Fruit fly (Drosophila melanogaster) whole organism, wandering third instar larva: Measurements from ENCODE around the gene OS9.
A peak's percentile ranks its signal among the peaks of the same experiment; 100 is the strongest.

Experiments
- Abd-B ChIP-seq: fragments of >200 bp; optimal IDR thresholded peaks from 2 replicates; lab custom pipeline; 2017; ENCODE audit warnings: missing biosample characterization, missing genetic modification characterization
- CG32264 ChIP-seq: fragments of 200-800 bp; sonication (Bioruptor generic); optimal IDR thresholded peaks from 2 replicates; lab custom pipeline; 2016; ENCODE audit warnings: missing biosample characterization, missing genetic modification characterization
- CrebA ChIP-seq: fragments of 200-800 bp; sonication (Bioruptor generic); optimal IDR thresholded peaks from 2 replicates; lab custom pipeline; 2016; ENCODE audit warnings: missing biosample characterization, mild to moderate bottlenecking, missing genetic modification characterization, borderline replicate concordance
- Dfd ChIP-seq: fragments of >200 bp; optimal IDR thresholded peaks from 2 replicates; lab custom pipeline; 2017; ENCODE audit warnings: missing biosample characterization, missing genetic modification characterization
- Dif ChIP-seq: fragments of 200-275, 200-300 bp; sonication (Bioruptor generic); optimal IDR thresholded peaks from 2 replicates; lab custom pipeline; 2018; ENCODE audit warnings: missing biosample characterization, missing genetic modification characterization; ENCODE audit not compliant: partially characterized antibody
- GATAd ChIP-seq: sonication (Bioruptor generic); optimal IDR thresholded peaks from 2 replicates; lab custom pipeline; 2016; ENCODE audit warnings: missing biosample characterization, missing genetic modification characterization
- HLH106 ChIP-seq: fragments of 200-800 bp; optimal IDR thresholded peaks from 3 replicates; lab custom pipeline; 2019; ENCODE audit warnings: missing biosample characterization, mild to moderate bottlenecking, missing genetic modification characterization, moderate library complexity
- Hnf4 ChIP-seq: fragments of 200-800 bp; sonication (Bioruptor generic); optimal IDR thresholded peaks from 2 replicates; lab custom pipeline; 2016; ENCODE audit warnings: missing biosample characterization, mild to moderate bottlenecking, missing genetic modification characterization
- Hr78 ChIP-seq: fragments of >200 bp; optimal IDR thresholded peaks from 2 replicates; lab custom pipeline; 2017; ENCODE audit warnings: missing biosample characterization, missing genetic modification characterization
- Hr83 ChIP-seq: fragments of 200-300 bp; sonication (Bioruptor generic); optimal IDR thresholded peaks from 2 replicates; lab custom pipeline; 2016; ENCODE audit warnings: missing biosample characterization, mild to moderate bottlenecking, missing genetic modification characterization, moderate library complexity; ENCODE audit not compliant: poor library complexity, severe bottlenecking
- Jra ChIP-seq: sonication (Bioruptor generic); optimal IDR thresholded peaks from 2 replicates; lab custom pipeline; 2016; ENCODE audit warnings: missing biosample characterization, missing genetic modification characterization
- Mio ChIP-seq: sonication (Bioruptor generic); optimal IDR thresholded peaks from 2 replicates; lab custom pipeline; 2016; ENCODE audit warnings: missing biosample characterization, missing genetic modification characterization
- Myc ChIP-seq: fragments of >200 bp; optimal IDR thresholded peaks from 2 replicates; lab custom pipeline; 2017
- N ChIP-seq: fragments of >200 bp; optimal IDR thresholded peaks from 2 replicates; lab custom pipeline; 2018; ENCODE audit warnings: missing biosample characterization, missing external identifiers, missing genetic modification characterization
- OdsH ChIP-seq: fragments of 200-800 bp; sonication (Bioruptor generic); optimal IDR thresholded peaks from 2 replicates; lab custom pipeline; 2016; ENCODE audit warnings: missing biosample characterization, mild to moderate bottlenecking, missing genetic modification characterization
- Sp1 ChIP-seq: fragments of 200-800 bp; sonication (Bioruptor generic); optimal IDR thresholded peaks from 3 replicates; lab custom pipeline; 2019; ENCODE audit warnings: missing biosample characterization, mild to moderate bottlenecking, missing genetic modification characterization, moderate library complexity
- br ChIP-seq: fragments of 200-800 bp; sonication (Bioruptor generic); optimal IDR thresholded peaks from 2 replicates; lab custom pipeline; 2016; ENCODE audit warnings: missing biosample characterization, missing genetic modification characterization
- brk ChIP-seq: fragments of 200-800 bp; sonication (Bioruptor generic); optimal IDR thresholded peaks from 2 replicates; lab custom pipeline; 2016; ENCODE audit warnings: missing biosample characterization, mild to moderate bottlenecking, missing genetic modification characterization
- dl ChIP-seq, 2 experiments: fragments of 175-275, 200-275 bp in 1 of 2; fragments of 200-275 bp in 1 of 2; sonication (Bioruptor generic); optimal IDR thresholded peaks; lab custom pipeline; 2018; ENCODE audit warnings: mild to moderate bottlenecking in 2 of 2, missing biosample characterization in 2 of 2, missing genetic modification characterization in 2 of 2, moderate library complexity in 2 of 2; ENCODE audit not compliant: partially characterized antibody in 2 of 2, insufficient read depth in 1 of 2
- dsf ChIP-seq: sonication (Bioruptor generic); optimal IDR thresholded peaks from 2 replicates; lab custom pipeline; 2016; ENCODE audit warnings: missing biosample characterization, missing genetic modification characterization, borderline replicate concordance
- ey ChIP-seq: fragments of 200-800 bp; sonication (Bioruptor generic); optimal IDR thresholded peaks from 2 replicates; lab custom pipeline; 2016; ENCODE audit warnings: missing biosample characterization, missing genetic modification characterization
- foxo ChIP-seq, 2 experiments: fragments of 200-800 bp; sonication (Bioruptor generic); optimal IDR thresholded peaks; 2 replicates in 1 of 2; 3 replicates in 1 of 2; lab custom pipeline; 2016 to 2017; ENCODE audit warnings: missing biosample characterization in 2 of 2, missing genetic modification characterization in 2 of 2
- fru ChIP-seq: fragments of 200-800 bp; sonication (Bioruptor generic); optimal IDR thresholded peaks from 3 replicates; lab custom pipeline; 2016; ENCODE audit warnings: missing biosample characterization, mild to moderate bottlenecking, missing genetic modification characterization
- h ChIP-seq: fragments of 200-800 bp; sonication (Bioruptor generic); optimal IDR thresholded peaks from 3 replicates; lab custom pipeline; 2016; ENCODE audit warnings: missing biosample characterization, mild to moderate bottlenecking, missing genetic modification characterization
- jim ChIP-seq: fragments of 175-275, 200-325 bp; sonication (Bioruptor generic); optimal IDR thresholded peaks from 2 replicates; lab custom pipeline; 2016; ENCODE audit warnings: missing biosample characterization, mild to moderate bottlenecking, missing genetic modification characterization
- lola ChIP-seq: fragments of >200 bp; optimal IDR thresholded peaks from 2 replicates; lab custom pipeline; 2017; ENCODE audit warnings: missing biosample characterization, missing genetic modification characterization
- pan ChIP-seq: fragments of >200 bp; optimal IDR thresholded peaks from 2 replicates; lab custom pipeline; 2017
- rgr ChIP-seq: fragments of 200-800 bp; sonication (Bioruptor generic); optimal IDR thresholded peaks from 3 replicates; lab custom pipeline; 2016; ENCODE audit warnings: missing biosample characterization, mild to moderate bottlenecking, missing genetic modification characterization
- sage ChIP-seq: fragments of 200-800 bp; sonication (Bioruptor generic); optimal IDR thresholded peaks from 2 replicates; lab custom pipeline; 2016; ENCODE audit warnings: missing biosample characterization, mild to moderate bottlenecking, missing genetic modification characterization
- sv ChIP-seq: fragments of 200-800 bp; sonication (Bioruptor generic); optimal IDR thresholded peaks from 3 replicates; lab custom pipeline; 2016; ENCODE audit warnings: missing biosample characterization, missing genetic modification characterization
- tai ChIP-seq: sonication (Bioruptor generic); optimal IDR thresholded peaks from 2 replicates; lab custom pipeline; 2016; ENCODE audit warnings: missing biosample characterization, missing genetic modification characterization

OS9 gene

DNA sequence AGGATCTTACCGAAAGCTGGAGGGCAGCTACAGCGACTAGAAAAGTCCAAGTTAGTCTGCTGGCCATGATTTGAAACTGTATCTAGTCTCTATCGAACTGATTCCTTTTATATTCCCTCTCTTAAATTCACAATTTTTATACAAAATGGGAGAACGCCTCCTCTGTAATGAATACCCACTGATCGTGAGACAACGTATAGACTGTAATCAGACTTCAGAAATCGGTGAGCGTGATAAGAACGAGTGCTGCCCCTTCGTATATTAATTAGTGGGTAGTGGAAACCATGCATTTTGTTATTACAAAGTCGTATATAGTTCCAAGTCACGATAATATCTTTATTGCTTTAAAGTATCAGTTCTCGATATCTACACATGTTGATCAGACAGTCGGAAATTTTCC lies at the start of gene OS9:
OS9 (minus strand) TSS at position 101 of the 400 bp plus-strand sequence.
- TF ChIP-seq CrebA (no peak), Sp1 (GFP tag; lab: Kevin White, UChicago) (no peak), rgr (GFP tag; lab: Kevin White, UChicago) (no peak), sage (GFP tag; lab: Kevin White, UChicago) (no peak), Jra (GFP tag; lab: Kevin White, UChicago) (no peak), foxo (GFP tag; optimal IDR thresholded peaks at IDR 0.05; lab: Kevin White, UChicago) (no peak), GATAd (no peak), jim (GFP tag; lab: Kevin White, UChicago) (no peak), Dif (GFP tag; lab: Kevin White, UChicago) (no peak), Myc (lab: Kevin White, UChicago) (no peak), HLH106 (tag; lab: Kevin White, UChicago) (no peak), br (no peak), Hr78 (GFP tag; lab: Kevin White, UChicago) (no peak), brk (GFP tag; lab: Kevin White, UChicago) (no peak)
- TF ChIP-seq, all 38 proteins: peak for 0

DNA sequence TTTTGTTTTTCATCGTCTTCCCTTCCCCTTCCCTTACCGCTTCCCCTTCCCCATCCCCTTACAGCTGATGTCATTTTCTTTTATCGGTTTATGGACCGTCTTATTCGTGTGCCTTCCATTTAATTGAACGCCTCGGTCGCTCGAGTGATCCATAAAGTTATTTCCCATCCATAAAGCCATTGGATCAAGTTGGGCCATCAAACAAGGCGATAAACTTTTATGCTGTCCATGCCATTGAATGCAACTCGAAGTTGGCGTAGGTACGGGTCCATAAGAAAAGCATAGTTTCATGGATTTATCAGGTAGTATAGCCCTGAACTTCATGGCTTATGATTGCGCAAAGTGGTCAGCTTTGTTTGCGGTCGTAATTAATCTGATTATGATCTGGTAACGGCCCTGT lies 38.8 kb upstream of the OS9 start:
- TF ChIP-seq Hr78 (GFP tag; lab: Kevin White, UChicago) (no peak), h (no peak), Hnf4 (GFP tag; lab: Kevin White, UChicago) (no peak), rgr (GFP tag; lab: Kevin White, UChicago) (no peak), lola (GFP tag; lab: Kevin White, UChicago) (no peak), tai (no peak), foxo (GFP tag; optimal IDR thresholded peaks at IDR 0.05; lab: Kevin White, UChicago) (no peak), N (no peak), dsf (GFP tag; lab: Kevin White, UChicago) (no peak), sv (GFP tag; lab: Kevin White, UChicago) (no peak), Myc (lab: Kevin White, UChicago) (no peak)

DNA sequence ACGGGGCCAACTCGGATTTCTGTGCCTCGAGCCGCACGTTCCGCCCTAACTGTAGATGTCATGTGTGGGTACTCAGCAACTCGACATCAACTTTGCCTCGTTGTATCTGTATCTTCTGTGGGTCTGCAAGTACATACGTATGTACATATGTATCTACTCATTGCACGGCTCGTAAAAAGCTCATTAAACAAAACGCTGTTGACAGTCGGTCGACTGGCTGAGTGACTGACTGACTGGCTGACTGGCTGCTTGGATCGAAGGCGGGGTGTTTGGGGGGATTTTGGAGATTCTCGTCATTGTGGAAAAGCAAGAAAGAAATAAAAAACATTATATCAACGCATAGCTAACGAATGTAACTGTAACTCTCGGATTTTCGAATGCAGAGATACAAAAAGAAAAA lies 38.0 kb upstream of the OS9 start:
- no peak for TF ChIP-seq ey (GFP tag; lab: Kevin White, UChicago)
- no peak for TF ChIP-seq Hr78 (GFP tag; lab: Kevin White, UChicago)
- no peak for TF ChIP-seq OdsH (GFP tag; lab: Kevin White, UChicago)
- TF ChIP-seq fru: no peak
- TF ChIP-seq N: no peak
- no peak for TF ChIP-seq sage (GFP tag; lab: Kevin White, UChicago)
- TF ChIP-seq Myc (lab: Kevin White, UChicago): no peak
- TF ChIP-seq Mio (GFP tag; lab: Kevin White, UChicago): no peak
- no peak for TF ChIP-seq Sp1 (GFP tag; lab: Kevin White, UChicago)
- TF ChIP-seq Hr83 (GFP tag; lab: Kevin White, UChicago): no peak
- TF ChIP-seq Hnf4 (GFP tag; lab: Kevin White, UChicago): no peak

- TF ChIP-seq Hr78 (GFP tag; lab: Kevin White, UChicago): no peak
- TF ChIP-seq h: peak; percentile 19
- peak in 1 of 2 experiments; percentile 32 for TF ChIP-seq foxo (GFP tag; optimal IDR thresholded peaks at IDR 0.05; lab: Kevin White, UChicago)
- no peak for TF ChIP-seq pan
- peak; percentile 15 for TF ChIP-seq fru
- no peak for TF ChIP-seq Jra (GFP tag; lab: Kevin White, UChicago)
- peak; percentile 11 for TF ChIP-seq rgr (GFP tag; lab: Kevin White, UChicago)
- peak; percentile 21 for TF ChIP-seq HLH106 (tag; lab: Kevin White, UChicago)
Measured at dm6 chr2L:20002086-20002485, 35.8 kb upstream of the OS9 start.

dm6 chr2L:19998139-19998538 lies 31.8 kb upstream of the OS9 start:
- TF ChIP-seq N (no peak), Jra (GFP tag; lab: Kevin White, UChicago) (no peak), Abd-B (GFP tag; lab: Kevin White, UChicago) (no peak), CG32264 (GFP tag; lab: Kevin White, UChicago) (no peak), br (no peak), ey (GFP tag; lab: Kevin White, UChicago) (no peak), Dfd (GFP tag; lab: Kevin White, UChicago) (no peak), brk (GFP tag; lab: Kevin White, UChicago) (no peak), HLH106 (tag; lab: Kevin White, UChicago) (no peak), dl (GFP tag; optimal IDR thresholded peaks at IDR 0.05; lab: Kevin White, UChicago; ENCODE audit: insufficient read depth in 1 of 2, partially characterized antibody in 2 of 2) (no peak), fru (no peak), dsf (GFP tag; lab: Kevin White, UChicago) (no peak), jim (GFP tag; lab: Kevin White, UChicago) (no peak), lola (GFP tag; lab: Kevin White, UChicago) (no peak), OdsH (GFP tag; lab: Kevin White, UChicago) (no peak), Hr83 (GFP tag; lab: Kevin White, UChicago) (no peak), Myc (lab: Kevin White, UChicago) (no peak), Dif (GFP tag; lab: Kevin White, UChicago) (no peak)
